Worm (Caenorhabditis elegans) whole organism, mixed stage, embryonic: Measurements from ENCODE around the gene C18H9.1.

Experiments
- M03D4.4 ChIP-seq: sonication (generic microtip); optimal IDR thresholded peaks from 2 replicates; lab custom pipeline; 2017; ENCODE audit warnings: mild to moderate bottlenecking, missing genetic modification characterization, missing compliant biosample characterization
- bed-3 ChIP-seq: fragments of 200-800 bp; sonication (Bioruptor generic); optimal IDR thresholded peaks from 3 replicates; lab custom pipeline; 2018; ENCODE audit warnings: mild to moderate bottlenecking, missing genetic modification characterization, moderate library complexity, missing compliant biosample characterization
- blmp-1 ChIP-seq: fragments of 150-350 bp; optimal IDR thresholded peaks from 2 replicates; lab custom pipeline; 2014; ENCODE audit warnings: missing biosample characterization, missing genetic modification characterization
- elt-3 ChIP-seq: fragments of 150-350 bp; optimal IDR thresholded peaks from 2 replicates; lab custom pipeline; 2014; ENCODE audit warnings: missing biosample characterization, missing genetic modification characterization
- lin-13 ChIP-seq: fragments of 150-350 bp; optimal IDR thresholded peaks from 2 replicates; lab custom pipeline; 2014; ENCODE audit warnings: missing biosample characterization, missing genetic modification characterization
- mab-5 ChIP-seq: fragments of 150-350 bp; optimal IDR thresholded peaks from 2 replicates; lab custom pipeline; 2014; ENCODE audit warnings: missing biosample characterization, missing genetic modification characterization
- mep-1 ChIP-seq: fragments of 150-350 bp; optimal IDR thresholded peaks from 2 replicates; lab custom pipeline; 2017; ENCODE audit warnings: missing biosample characterization, missing genetic modification reagents, missing genetic modification characterization, inconsistent platforms
- nhr-76 ChIP-seq: sonication (generic microtip); optimal IDR thresholded peaks from 2 replicates; lab custom pipeline; 2017; ENCODE audit warnings: missing biosample characterization, missing genetic modification characterization
- unc-62 ChIP-seq: fragments of 150-350 bp; optimal IDR thresholded peaks from 2 replicates; lab custom pipeline; 2014; ENCODE audit warnings: missing biosample characterization, missing genetic modification reagents, missing genetic modification characterization
- ztf-11 ChIP-seq: fragments of 150-350 bp; optimal IDR thresholded peaks from 2 replicates; lab custom pipeline; 2014; ENCODE audit warnings: missing biosample characterization, missing genetic modification characterization

DNA sequence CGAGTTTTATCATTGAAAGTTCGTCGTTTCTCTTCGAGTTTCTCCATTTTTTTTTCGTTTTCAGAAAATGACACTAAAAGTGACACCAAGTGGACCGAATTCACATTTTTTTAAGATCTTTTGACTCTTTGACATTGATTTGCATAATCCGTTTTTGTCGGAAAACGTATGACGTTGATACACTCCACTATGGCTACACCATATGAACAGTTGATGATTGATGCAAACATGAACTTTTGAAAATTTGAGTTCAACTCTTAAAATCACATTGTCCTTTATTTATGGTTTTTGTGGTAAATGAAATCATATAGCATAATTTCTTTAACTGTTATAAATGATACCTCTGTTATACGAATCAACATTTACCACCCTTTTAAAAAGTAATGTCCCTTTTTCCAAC, 40.1 kb upstream of the C18H9.1 start, which contains the start of gene T19D12.10:
- TF ChIP-seq nhr-76 (tag; lab: Kevin White, UChicago) (no peak), blmp-1 (tag; lab: Kevin White, UChicago) (no peak), M03D4.4 (tag; lab: Kevin White, UChicago) (no peak), mab-5 (tag; lab: Kevin White, UChicago) (no peak), lin-13 (no peak), elt-3 (tag; lab: Kevin White, UChicago) (no peak), mep-1 (no peak), ztf-11 (tag; lab: Kevin White, UChicago) (no peak), bed-3 (GFP tag; lab: Kevin White, UChicago) (no peak), unc-62 (GFP tag; lab: Kevin White, UChicago) (no peak)
